Worm (Caenorhabditis elegans) whole organism, late embryonic: Measurements from ENCODE around the gene F44A6.4.

Experiments used
- ahr-1 ChIP-seq: sonication (generic microtip); optimal IDR thresholded peaks from 2 replicates; lab custom pipeline; 2016; ENCODE audit warnings: missing genetic modification characterization, missing compliant biosample characterization
- ama-1 ChIP-seq: fragments of 150-350 bp; optimal IDR thresholded peaks from 2 replicates; lab custom pipeline; 2014
- ceh-14 ChIP-seq: sonication (generic microtip); optimal IDR thresholded peaks from 2 replicates; lab custom pipeline; 2016; ENCODE audit warnings: missing genotype, missing genetic modification characterization, missing compliant biosample characterization
- ceh-18 ChIP-seq: sonication (generic microtip); optimal IDR thresholded peaks from 2 replicates; lab custom pipeline; 2016; ENCODE audit warnings: missing genetic modification characterization, missing compliant biosample characterization
- ceh-6 ChIP-seq: fragments of 200-800 bp; sonication (Bioruptor generic); optimal IDR thresholded peaks from 2 replicates; lab custom pipeline; 2018; ENCODE audit warnings: mild to moderate bottlenecking, missing genetic modification characterization, missing compliant biosample characterization
- dve-1 ChIP-seq: sonication (generic microtip); optimal IDR thresholded peaks from 2 replicates; lab custom pipeline; 2017; ENCODE audit warnings: antibody characterized with exemption, mild to moderate bottlenecking, missing genetic modification characterization, missing compliant biosample characterization
- gmeb-2 ChIP-seq: sonication (generic microtip); optimal IDR thresholded peaks from 2 replicates; lab custom pipeline; 2016; ENCODE audit warnings: missing genetic modification characterization, inconsistent platforms, missing compliant biosample characterization
- hlh-15 ChIP-seq: sonication (generic microtip); optimal IDR thresholded peaks from 2 replicates; lab custom pipeline; 2016; ENCODE audit warnings: missing genetic modification characterization, missing compliant biosample characterization
- nfya-1 ChIP-seq: sonication (generic microtip); optimal IDR thresholded peaks from 2 replicates; lab custom pipeline; 2017; ENCODE audit warnings: missing genetic modification characterization, mild to moderate bottlenecking, missing compliant biosample characterization, antibody characterized with exemption, moderate library complexity
- pax-1 ChIP-seq: fragments of 150-350 bp; optimal IDR thresholded peaks from 2 replicates; lab custom pipeline; 2014; ENCODE audit warnings: missing biosample characterization, missing genetic modification characterization
- pha-4 ChIP-seq: fragments of 150-350 bp; optimal IDR thresholded peaks from 2 replicates; lab custom pipeline; 2018; ENCODE audit warnings: missing biosample characterization, missing genetic modification reagents, missing genetic modification characterization
- rnt-1 ChIP-seq: sonication (generic microtip); optimal IDR thresholded peaks from 2 replicates; lab custom pipeline; 2016; ENCODE audit warnings: missing genetic modification characterization, missing compliant biosample characterization
- unc-3 ChIP-seq, 2 experiments: fragments of 200-800 bp in 1 of 2; sonication (Bioruptor generic) in 1 of 2; sonication (generic microtip) in 1 of 2; conservative IDR thresholded peaks in 1 of 2; optimal IDR thresholded peaks in 1 of 2; 2 replicates each; pipeline versions ENCODE4 v1.3.6 to Lab custom; 2016 to 2022; ENCODE audit warnings: missing compliant biosample characterization in 2 of 2, missing genetic modification characterization in 2 of 2, missing genetic modification reagents in 1 of 2

ce11 chrX:10167005-10167404 lies 48.3 kb downstream of the F44A6.4 start, which contains the start of gene rnp-9:
- TF ChIP-seq ceh-14 (tag; lab: Kevin White, UChicago) = no peak
- no peak for TF ChIP-seq ahr-1 (tag; lab: Kevin White, UChicago)
- TF ChIP-seq nfya-1 (tag; lab: Kevin White, UChicago) = no peak
- no peak for TF ChIP-seq ceh-18 (tag; lab: Kevin White, UChicago)
- no peak for TF ChIP-seq ceh-6 (GFP tag; lab: Kevin White, UChicago)
- no peak for TF ChIP-seq gmeb-2 (tag; lab: Kevin White, UChicago)
- no peak for TF ChIP-seq ama-1 (lab: Kevin White, UChicago)
- TF ChIP-seq hlh-15 (tag; lab: Kevin White, UChicago) = no peak
- no peak for TF ChIP-seq unc-3 (GFP tag; conservative IDR thresholded peaks at IDR 0.05; lab: Robert Waterston, UW)
- TF ChIP-seq unc-3 (tag; optimal IDR thresholded peaks at IDR 0.05; lab: Kevin White, UChicago) = no peak
- no peak for TF ChIP-seq rnt-1 (tag; lab: Kevin White, UChicago)
- no peak for TF ChIP-seq pha-4
- TF ChIP-seq pax-1 (tag; lab: Kevin White, UChicago) = no peak
- TF ChIP-seq dve-1 (tag; lab: Kevin White, UChicago) = no peak
